Fruit fly (Drosophila melanogaster): Measurements from ENCODE around the gene CG4613.

- no peak for TF ChIP-seq CG31627 (GFP tag; optimal IDR thresholded peaks at IDR 0.05)
- TF ChIP-seq CG6792 (GFP tag; optimal IDR thresholded peaks at IDR 0.05): no peak
- TF ChIP-seq Eip75B (GFP tag; optimal IDR thresholded peaks at IDR 0.05): no peak
- no peak for TF ChIP-seq CG11762 (GFP tag; optimal IDR thresholded peaks at IDR 0.05; ENCODE audit: insufficient read depth)
- TF ChIP-seq fd59A (GFP tag; optimal IDR thresholded peaks at IDR 0.05): no peak
- no peak for TF ChIP-seq CG11294 (GFP tag; IDR thresholded peaks at IDR 0.05)
- TF ChIP-seq Smox (GFP tag; optimal IDR thresholded peaks at IDR 0.05): no peak
- TF ChIP-seq achi (GFP tag; optimal IDR thresholded peaks at IDR 0.05): no peak
- TF ChIP-seq CG8319 (GFP tag; optimal IDR thresholded peaks at IDR 0.05): no peak
- no peak for TF ChIP-seq CG16779 (tag; optimal IDR thresholded peaks at IDR 0.05)
- TF ChIP-seq Eip93F (GFP tag; optimal IDR thresholded peaks at IDR 0.05): no peak
Measured at dm6 chr3L:14482955-14483354, 38.5 kb downstream of the CG4613 start.

All from whole organism, prepupa.